Worm (Caenorhabditis elegans) whole organism, L1 larva: ENCODE measurements around the gene syx-6.

Experiments used
- aly-2 ChIP-seq: fragments of 150-350 bp; optimal IDR thresholded peaks from 2 replicates; lab custom pipeline; 2014; ENCODE audit warnings: missing biosample characterization, missing genetic modification characterization
- efl-1 ChIP-seq, 4 experiments: fragments of 150-350 bp; optimal IDR thresholded peaks in 3 of 4; peaks in 1 of 4; 1 replicate in 1 of 4; 2 replicates in 3 of 4; lab custom pipeline; 2014; ENCODE audit warnings: missing biosample characterization in 2 of 4, missing genetic modification characterization in 2 of 4, missing genetic modification reagents in 2 of 4
- unc-62 ChIP-seq: fragments of 150-350 bp; optimal IDR thresholded peaks from 2 replicates; lab custom pipeline; 2014; ENCODE audit warnings: missing biosample characterization, missing genetic modification reagents, missing genetic modification characterization

DNA sequence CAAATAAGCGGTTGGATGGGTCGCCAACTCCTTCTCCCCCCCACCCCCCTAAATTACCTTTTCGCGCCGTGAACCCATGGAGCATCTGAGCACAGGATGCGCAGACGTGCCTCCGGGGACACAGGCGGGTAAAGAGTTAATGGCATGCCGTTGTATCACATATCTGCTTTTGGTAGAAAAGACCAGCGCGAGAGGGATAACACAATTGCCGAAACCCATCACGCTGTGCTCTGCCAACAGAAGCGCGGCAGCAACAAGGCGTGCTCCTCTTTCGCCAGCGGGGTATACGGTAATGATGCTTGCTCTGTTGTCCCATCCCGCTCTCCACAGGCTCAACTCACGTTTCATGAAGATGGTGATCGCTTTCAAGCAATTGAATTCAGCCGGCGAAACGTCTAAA is 33.0 kb downstream of the syx-6 start:
- TF ChIP-seq aly-2 (tag; lab: Kevin White, UChicago) (no peak), efl-1 (optimal IDR thresholded peaks at IDR 0.05; lab: Kevin White, UChicago) (no peak), efl-1 (GFP tag; optimal IDR thresholded peaks at IDR 0.05 in 1 of 2; lab: Kevin White, UChicago) (no peak), unc-62 (GFP tag; lab: Kevin White, UChicago) (no peak)
